Fruit fly (Drosophila melanogaster) whole organism, embryonic: Measurements from ENCODE around the gene PH4alphaSG2.

Experiments used
- BEAF-32 ChIP-seq: fragments of 200-800 bp; sonication (Bioruptor generic); optimal IDR thresholded peaks from 3 replicates; lab custom pipeline; 2017; ENCODE audit warnings: missing biosample characterization, missing genetic modification characterization, mild to moderate bottlenecking, moderate library complexity, missing genetic modification reagents
- CG10209 ChIP-seq: fragments of 200-800 bp; sonication (Bioruptor generic); optimal IDR thresholded peaks from 3 replicates; lab custom pipeline; 2017; ENCODE audit warnings: missing biosample characterization, mild to moderate bottlenecking, missing genetic modification characterization, missing genetic modification reagents
- CG11398 ChIP-seq: fragments of 200-800 bp; sonication (Bioruptor generic); optimal IDR thresholded peaks from 2 replicates; lab custom pipeline; 2016; ENCODE audit warnings: missing biosample characterization, missing genetic modification characterization
- CG12942 ChIP-seq: fragments of 200-800 bp; sonication (Bioruptor generic); optimal IDR thresholded peaks from 3 replicates; lab custom pipeline; 2016; ENCODE audit warnings: missing biosample characterization, missing genetic modification characterization
- CG13894 ChIP-seq: fragments of 200-800 bp; sonication (Bioruptor generic); optimal IDR thresholded peaks from 3 replicates; lab custom pipeline; 2018; ENCODE audit warnings: missing biosample characterization, mild to moderate bottlenecking, missing genetic modification characterization, moderate library complexity
- CG15514 ChIP-seq: fragments of 200-800 bp; sonication (Bioruptor generic); optimal IDR thresholded peaks from 3 replicates; lab custom pipeline; 2017; ENCODE audit warnings: missing biosample characterization, missing genetic modification characterization, mild to moderate bottlenecking, moderate library complexity, missing genetic modification reagents
- CG15696 ChIP-seq: fragments of 200-800 bp; sonication (Bioruptor generic); optimal IDR thresholded peaks from 2 replicates; lab custom pipeline; 2019; ENCODE audit warnings: missing biosample characterization, mild to moderate bottlenecking, missing genetic modification characterization, moderate library complexity
- CG17802 ChIP-seq: fragments of 200-800 bp; sonication (Bioruptor generic); optimal IDR thresholded peaks from 2 replicates; lab custom pipeline; 2018; ENCODE audit warnings: missing biosample characterization, mild to moderate bottlenecking, missing genetic modification characterization, moderate library complexity
- CG30431 ChIP-seq: fragments of 200-800 bp; sonication (Bioruptor generic); optimal IDR thresholded peaks from 2 replicates; lab custom pipeline; 2017; ENCODE audit warnings: missing biosample characterization, missing genetic modification characterization
- CG33213 ChIP-seq: fragments of 200-800 bp; sonication (Bioruptor generic); optimal IDR thresholded peaks from 3 replicates; lab custom pipeline; 2016; ENCODE audit warnings: missing biosample characterization, missing genetic modification characterization
- CG3726 ChIP-seq: fragments of 200-800 bp; sonication (Bioruptor generic); IDR thresholded peaks from 3 replicates; pipeline ENCODE4, ENCODE4 v1.3.6; 2022; ENCODE audit warnings: missing biosample characterization, missing genetic modification characterization
- CG3995 ChIP-seq: fragments of 200-800 bp; sonication (Bioruptor generic); optimal IDR thresholded peaks from 3 replicates; lab custom pipeline; 2016; ENCODE audit warnings: missing biosample characterization, missing genetic modification characterization
- CkIIα-i1 ChIP-seq: fragments of 200-800 bp; sonication (Bioruptor generic); IDR thresholded peaks from 2 replicates; pipeline ENCODE4 v1.3.6; 2022; ENCODE audit warnings: missing biosample characterization, missing genetic modification characterization
- Dip2 ChIP-seq: fragments of 200-800 bp; sonication (Bioruptor generic); IDR thresholded peaks from 2 replicates; pipeline ENCODE4 v1.3.6; 2022; ENCODE audit warnings: missing biosample characterization, missing genetic modification characterization
- Doc3 ChIP-seq: fragments of 200-800 bp; sonication (Bioruptor generic); IDR thresholded peaks from 3 replicates; pipeline ENCODE4 v1.3.6; 2022; ENCODE audit warnings: missing biosample characterization, missing genetic modification characterization; ENCODE audit not compliant: partially characterized antibody
- Elba2 ChIP-seq: fragments of 200-800 bp; sonication (Bioruptor generic); optimal IDR thresholded peaks from 3 replicates; lab custom pipeline; 2016; ENCODE audit warnings: missing biosample characterization, missing genetic modification characterization
- Fer2 ChIP-seq: fragments of 200-800 bp; sonication (Bioruptor generic); optimal IDR thresholded peaks from 2 replicates; lab custom pipeline; 2018; ENCODE audit warnings: missing biosample characterization, mild to moderate bottlenecking, missing genetic modification characterization, moderate library complexity
- HLHmδ ChIP-seq: fragments of 200-800 bp; sonication (Bioruptor generic); optimal IDR thresholded peaks from 2 replicates; lab custom pipeline; 2018; ENCODE audit warnings: missing biosample characterization, mild to moderate bottlenecking, missing genetic modification characterization, moderate library complexity
- HmgZ ChIP-seq: fragments of 200-800 bp; sonication (Bioruptor generic); optimal IDR thresholded peaks from 2 replicates; lab custom pipeline; 2018; ENCODE audit warnings: missing biosample characterization, mild to moderate bottlenecking, missing genetic modification characterization
- Hmr ChIP-seq: fragments of 200-800 bp; sonication (Bioruptor generic); optimal IDR thresholded peaks from 3 replicates; lab custom pipeline; 2017; ENCODE audit warnings: mild to moderate bottlenecking, missing biosample characterization, missing genetic modification reagents, missing genetic modification characterization
- Nf-YA ChIP-seq: fragments of 200-800 bp; sonication (Bioruptor generic); IDR thresholded peaks from 2 replicates; pipeline ENCODE4 v1.3.6; 2022; ENCODE audit warnings: missing biosample characterization, missing genetic modification characterization
- Ravus ChIP-seq: fragments of 200-800 bp; sonication (Bioruptor generic); IDR thresholded peaks from 2 replicates; pipeline ENCODE4 v1.3.6; 2022; ENCODE audit warnings: missing biosample characterization, missing genetic modification characterization
- Vsx1 ChIP-seq: fragments of 200-800 bp; sonication (Bioruptor generic); optimal IDR thresholded peaks from 2 replicates; lab custom pipeline; 2017; ENCODE audit warnings: missing biosample characterization, mild to moderate bottlenecking, missing genetic modification characterization, missing genetic modification reagents
- ato ChIP-seq: fragments of 200-800 bp; sonication (Bioruptor generic); IDR thresholded peaks from 2 replicates; pipeline ENCODE4 v1.3.6; 2022; ENCODE audit warnings: missing biosample characterization, missing genetic modification characterization; ENCODE audit not compliant: partially characterized antibody
- bcd ChIP-seq: fragments of 200-800 bp; sonication (Bioruptor generic); optimal IDR thresholded peaks from 2 replicates; lab custom pipeline; 2017; ENCODE audit warnings: missing biosample characterization, mild to moderate bottlenecking, missing genetic modification characterization
- cg ChIP-seq: fragments of 200-800 bp; sonication (Bioruptor generic); optimal IDR thresholded peaks from 3 replicates; lab custom pipeline; 2019; ENCODE audit warnings: missing biosample characterization, mild to moderate bottlenecking, missing genetic modification characterization, moderate library complexity
- chm ChIP-seq: fragments of 200-800 bp; sonication (Bioruptor generic); IDR thresholded peaks from 2 replicates; pipeline ENCODE4 v1.3.6; 2022; ENCODE audit warnings: missing biosample characterization, missing genetic modification characterization
- ewg ChIP-seq: fragments of 200-800 bp; sonication (Bioruptor generic); optimal IDR thresholded peaks from 3 replicates; lab custom pipeline; 2017; ENCODE audit warnings: mild to moderate bottlenecking, missing biosample characterization, missing genetic modification reagents, missing genetic modification characterization
- fru ChIP-seq: fragments of >200 bp; optimal IDR thresholded peaks from 2 replicates; lab custom pipeline; 2017
- h ChIP-seq: fragments of >200 bp; optimal IDR thresholded peaks from 2 replicates; lab custom pipeline; 2017
- hkb ChIP-seq, 2 experiments: fragments of 200-800 bp in 1 of 2; fragments of >200 bp in 1 of 2; sonication (Bioruptor generic) in 1 of 2; IDR thresholded peaks in 1 of 2; optimal IDR thresholded peaks in 1 of 2; 2 replicates each; pipeline versions ENCODE4 v1.3.6 to Lab custom; 2017 to 2022; ENCODE audit warnings: missing biosample characterization in 1 of 2, missing genetic modification characterization in 1 of 2
- ken ChIP-seq: fragments of 200-800 bp; sonication (Bioruptor generic); IDR thresholded peaks from 3 replicates; pipeline ENCODE4 v1.3.6; 2022; ENCODE audit warnings: missing biosample characterization, missing genetic modification characterization
- lov ChIP-seq, 2 experiments: fragments of 200-800 bp in 1 of 2; fragments of >200 bp in 1 of 2; sonication (Bioruptor generic) in 1 of 2; IDR thresholded peaks in 1 of 2; optimal IDR thresholded peaks in 1 of 2; 2 replicates in 1 of 2; 3 replicates in 1 of 2; pipeline versions ENCODE4 v1.3.6 to Lab custom; 2017 to 2022; ENCODE audit warnings: missing biosample characterization in 1 of 2, missing genetic modification characterization in 1 of 2
- mam ChIP-seq: fragments of 200-800 bp; sonication (Bioruptor generic); optimal IDR thresholded peaks from 3 replicates; lab custom pipeline; 2016; ENCODE audit warnings: missing biosample characterization, missing genetic modification characterization
- nau ChIP-seq: fragments of 200-800 bp; sonication (Bioruptor generic); optimal IDR thresholded peaks from 3 replicates; lab custom pipeline; 2017; ENCODE audit warnings: missing biosample characterization, mild to moderate bottlenecking, missing genetic modification characterization, missing genetic modification reagents
- oc ChIP-seq: fragments of 200-800 bp; sonication (Bioruptor generic); optimal IDR thresholded peaks from 2 replicates; lab custom pipeline; 2018; ENCODE audit warnings: missing biosample characterization, mild to moderate bottlenecking, missing genetic modification characterization, moderate library complexity
- pho ChIP-seq: fragments of 200-800 bp; sonication (Bioruptor generic); optimal IDR thresholded peaks from 2 replicates; lab custom pipeline; 2016; ENCODE audit warnings: missing biosample characterization, missing genetic modification characterization
- pnt ChIP-seq: fragments of 200-800 bp; sonication (Bioruptor generic); optimal IDR thresholded peaks from 3 replicates; lab custom pipeline; 2016; ENCODE audit warnings: missing biosample characterization, missing genetic modification characterization
- run ChIP-seq: fragments of 200-800 bp; sonication (Bioruptor generic); optimal IDR thresholded peaks from 3 replicates; lab custom pipeline; 2018; ENCODE audit warnings: missing biosample characterization, mild to moderate bottlenecking, missing genetic modification characterization
- sens ChIP-seq: fragments of 200-800 bp; sonication (Bioruptor generic); peaks from one replicate; lab custom pipeline; 2016; ENCODE audit warnings: missing biosample characterization, missing genetic modification characterization
- sim ChIP-seq: fragments of 200-800 bp; sonication (Bioruptor generic); IDR thresholded peaks from 2 replicates; pipeline ENCODE4 v1.3.6; 2022; ENCODE audit warnings: missing biosample characterization, missing genetic modification characterization
- so ChIP-seq: fragments of 200-800 bp; sonication (Bioruptor generic); IDR thresholded peaks from 3 replicates; pipeline ENCODE4 v1.3.6; 2022; ENCODE audit warnings: missing biosample characterization, missing genetic modification characterization
- ssp ChIP-seq: fragments of 200-800 bp; sonication (Bioruptor generic); IDR thresholded peaks from 2 replicates; pipeline ENCODE4 v1.3.6; 2022; ENCODE audit warnings: missing biosample characterization, missing genetic modification characterization
- tap ChIP-seq: fragments of 200-800 bp; optimal IDR thresholded peaks from 3 replicates; lab custom pipeline; 2019; ENCODE audit warnings: missing biosample characterization, mild to moderate bottlenecking, missing genetic modification characterization, moderate library complexity
- tll ChIP-seq, 2 experiments: fragments of 200-800 bp in 1 of 2; fragments of >200 bp in 1 of 2; sonication (Bioruptor generic) in 1 of 2; optimal IDR thresholded peaks; 2 replicates each; lab custom pipeline; 2017 to 2019; ENCODE audit warnings: missing biosample characterization in 2 of 2, missing genetic modification characterization in 2 of 2, mild to moderate bottlenecking in 1 of 2, moderate library complexity in 1 of 2
- vvl ChIP-seq: fragments of 200-800 bp; sonication (Bioruptor generic); IDR thresholded peaks from 2 replicates; pipeline ENCODE4 v1.3.6; 2022; ENCODE audit warnings: missing biosample characterization, missing genetic modification characterization

The PH4alphaSG2 gene

DNA sequence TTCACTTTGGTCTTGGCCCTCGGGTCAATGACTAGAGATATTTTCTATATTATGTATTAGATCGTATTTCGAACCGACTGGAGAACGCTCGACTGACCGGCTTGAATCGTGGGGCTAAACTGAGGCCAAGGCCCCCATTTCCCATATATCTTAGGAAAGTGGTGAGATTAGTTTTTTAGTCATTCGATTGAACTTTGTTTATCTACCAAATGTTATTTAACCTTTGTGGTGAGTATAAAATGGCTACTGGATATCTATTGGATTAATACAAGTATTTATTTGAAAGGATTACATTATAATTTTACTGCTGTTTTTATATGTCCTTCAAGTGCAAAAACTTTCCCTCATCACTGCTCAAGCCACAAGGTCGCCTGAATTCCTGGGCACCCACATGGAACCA, 13.5 kb downstream of the PH4alphaSG2 start, which contains the start of gene CG31371:
CG31371 (minus strand) TSS at position 101 of the 400 bp plus-strand sequence.
- TF ChIP-seq Nf-YA (GFP tag; lab: Robert Waterston, UW): no peak
- TF ChIP-seq sens: peak; percentile 48
- TF ChIP-seq, all 482 proteins: peak for 1

DNA sequence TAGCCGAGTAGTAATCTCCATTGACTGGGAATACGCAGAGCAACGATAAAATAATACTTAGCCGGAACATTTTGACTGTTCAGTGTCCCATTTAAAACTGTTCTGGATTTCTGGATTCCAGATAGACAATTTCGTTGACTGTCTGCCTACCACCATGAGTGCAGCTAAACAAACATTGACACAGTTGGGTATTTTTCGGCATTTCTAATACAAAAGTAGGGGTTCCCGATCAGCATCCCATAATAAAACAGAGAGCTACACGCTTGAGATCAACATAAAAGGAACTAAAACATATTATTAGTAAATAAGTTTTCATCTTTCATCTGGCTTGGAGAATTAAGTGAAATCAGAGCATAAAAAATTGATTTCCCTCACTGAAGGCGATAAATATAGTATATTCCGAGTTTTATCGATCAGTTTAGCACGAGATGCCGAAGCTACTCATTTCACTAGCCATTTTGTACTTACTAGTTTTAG, 15.7 kb downstream of the PH4alphaSG2 start, which contains the start of the genes PH4alphaSG1 and CG15539:
PH4alphaSG1 (minus strand) TSS at position 101 of the 477 bp plus-strand sequence.
CG15539 (plus strand) TSS at position 427 of the 477 bp plus-strand sequence.
- TF ChIP-seq run (tag; lab: Kevin White, UChicago) (no peak), BEAF-32 (GFP tag; lab: Kevin White, UChicago) (no peak), vvl (GFP tag; lab: Robert Waterston, UW) (no peak), ken (GFP tag; lab: Robert Waterston, UW) (no peak), chm (GFP tag; lab: Robert Waterston, UW) (no peak), tap (no peak), CG33213 (GFP tag; lab: Kevin White, UChicago) (no peak), Nf-YA (GFP tag; lab: Robert Waterston, UW) (no peak), Dip2 (GFP tag; lab: Robert Waterston, UW) (no peak), CG17802 (no peak), CG15696 (tag; lab: Kevin White, UChicago) (no peak), tll (GFP tag; optimal IDR thresholded peaks at IDR 0.05; lab: Kevin White, UChicago) (no peak), ssp (no peak), so (no peak), sim (GFP tag; lab: Robert Waterston, UW) (no peak), hkb (optimal IDR thresholded peaks at IDR 0.05; lab: Kevin White, UChicago) (no peak), hkb (GFP tag; IDR thresholded peaks at IDR 0.05; lab: Robert Waterston, UW) (no peak), mam (GFP tag; lab: Kevin White, UChicago) (no peak)

DNA sequence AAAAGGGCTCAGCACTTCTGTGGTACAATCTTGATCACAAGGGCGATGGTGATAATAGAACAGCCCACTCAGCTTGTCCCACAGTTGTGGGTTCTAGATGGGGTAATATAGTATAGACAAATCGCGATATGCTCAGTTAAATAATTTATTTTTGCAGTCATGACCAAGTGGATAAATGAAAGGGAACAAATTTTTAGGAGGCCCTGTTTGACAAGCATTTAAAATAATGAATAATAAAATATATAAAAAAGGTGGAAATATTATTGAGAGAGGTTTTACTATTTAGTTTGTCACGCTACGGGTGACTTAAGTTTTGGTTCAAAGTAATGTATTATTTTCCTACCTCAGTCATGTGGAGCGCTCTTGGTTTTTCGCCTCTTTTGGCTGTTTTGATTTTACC, 17.8 kb downstream of the PH4alphaSG2 start, which contains the start of gene CG34041:
CG34041 (plus strand) TSS at position 301 of the 400 bp plus-strand sequence.
- TF ChIP-seq Hmr (GFP tag; lab: Kevin White, UChicago): no peak
- no peak for TF ChIP-seq oc (tag; lab: Kevin White, UChicago)
- no peak for TF ChIP-seq Vsx1 (GFP tag; lab: Kevin White, UChicago)
- no peak for TF ChIP-seq HmgZ (tag; lab: Kevin White, UChicago)
- no peak for TF ChIP-seq CG12942 (GFP tag; lab: Kevin White, UChicago)
- no peak for TF ChIP-seq fru (lab: Kevin White, UChicago)
- no peak for TF ChIP-seq CG15514
- TF ChIP-seq CG30431 (GFP tag; lab: Kevin White, UChicago): no peak
- no peak for TF ChIP-seq pho (GFP tag; lab: Kevin White, UChicago)
- no peak for TF ChIP-seq Ravus (GFP tag; lab: Robert Waterston, UW)
- no peak for TF ChIP-seq CG3995 (GFP tag; lab: Kevin White, UChicago)
- TF ChIP-seq Doc3: no peak
- TF ChIP-seq CG13894 (tag; lab: Kevin White, UChicago): no peak
- TF ChIP-seq CG3726 (GFP tag; lab: Robert Waterston, UW): no peak
- TF ChIP-seq CG10209: no peak
- no peak for TF ChIP-seq Elba2 (GFP tag; lab: Kevin White, UChicago)
- TF ChIP-seq h (lab: Kevin White, UChicago): no peak
- TF ChIP-seq ewg (GFP tag; lab: Kevin White, UChicago): no peak

DNA sequence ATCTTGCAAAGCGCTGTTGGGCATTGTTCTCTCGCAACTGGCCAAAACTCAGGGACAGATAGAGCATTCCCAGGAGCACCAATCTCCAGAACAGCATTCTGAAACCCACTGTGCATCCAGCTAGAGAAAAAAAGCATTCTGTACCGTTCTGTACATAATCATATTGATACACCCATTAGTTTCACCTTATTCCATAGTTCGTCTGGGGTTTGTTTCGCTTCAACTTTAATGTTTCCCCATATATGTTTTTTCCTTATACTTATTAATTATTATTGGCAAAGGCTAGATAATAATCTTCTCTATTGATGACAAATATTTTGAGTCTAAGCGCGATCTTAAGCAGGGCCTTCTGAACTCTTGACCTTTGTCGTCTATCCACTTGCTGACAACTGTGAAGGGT, 22.2 kb downstream of the PH4alphaSG2 start, which contains the start of gene PH4alphaNE2:
PH4alphaNE2 (minus strand) TSS at position 101 of the 400 bp plus-strand sequence.
- TF ChIP-seq pnt (GFP tag; lab: Kevin White, UChicago) (no peak), Fer2 (no peak), CkIIα-i1 (GFP tag; lab: Robert Waterston, UW) (no peak), cg (GFP tag; lab: Kevin White, UChicago) (no peak), HLHmδ (GFP tag; lab: Kevin White, UChicago) (no peak), ato (GFP tag; lab: Robert Waterston, UW) (no peak), CG11398 (GFP tag; lab: Kevin White, UChicago) (no peak), lov (optimal IDR thresholded peaks at IDR 0.05; lab: Kevin White, UChicago) (no peak), lov (GFP tag; IDR thresholded peaks at IDR 0.05; lab: Robert Waterston, UW) (no peak), bcd (no peak), chm (GFP tag; lab: Robert Waterston, UW) (no peak), CG15514 (no peak), nau (GFP tag; lab: Kevin White, UChicago) (no peak)
